Worm (Caenorhabditis elegans) whole organism, L3 larva: Measurements from ENCODE around the gene srbc-23.

ENCODE experiments used
- ZK546.5 ChIP-seq: sonication (generic microtip); optimal IDR thresholded peaks from 2 replicates; lab custom pipeline; 2017; ENCODE audit warnings: missing biosample characterization, missing genetic modification characterization
- aly-2 ChIP-seq: fragments of 150-350 bp; optimal IDR thresholded peaks from 2 replicates; lab custom pipeline; 2014; ENCODE audit warnings: missing biosample characterization, missing genetic modification characterization
- ama-1 ChIP-seq: fragments of 150-350 bp; optimal IDR thresholded peaks from 2 replicates; lab custom pipeline; 2018
- ceh-9 ChIP-seq: sonication (generic microtip); optimal IDR thresholded peaks from 2 replicates; lab custom pipeline; 2018; ENCODE audit warnings: missing biosample characterization, missing genetic modification characterization
- daf-12 ChIP-seq: fragments of 150-350 bp; optimal IDR thresholded peaks from 2 replicates; lab custom pipeline; 2014; ENCODE audit warnings: missing biosample characterization, missing genetic modification reagents, missing genetic modification characterization
- egl-27 ChIP-seq: sonication (generic microtip); optimal IDR thresholded peaks from 4 replicates; lab custom pipeline; 2017; ENCODE audit warnings: missing biosample characterization, missing genetic modification reagents, missing genetic modification characterization
- elt-1 ChIP-seq: fragments of 150-350 bp; optimal IDR thresholded peaks from 2 replicates; lab custom pipeline; 2014; ENCODE audit warnings: missing biosample characterization, missing genetic modification characterization
- elt-2 ChIP-seq: sonication (generic microtip); optimal IDR thresholded peaks from 2 replicates; lab custom pipeline; 2016; ENCODE audit warnings: missing genetic modification reagents, mild to moderate bottlenecking, missing genetic modification characterization, missing compliant biosample characterization
- fkh-10 ChIP-seq: sonication (generic microtip); optimal IDR thresholded peaks from 2 replicates; lab custom pipeline; 2017; ENCODE audit warnings: missing biosample characterization, missing genetic modification reagents, missing genetic modification characterization
- fkh-2 ChIP-seq: fragments of 150-350 bp; optimal IDR thresholded peaks from 2 replicates; lab custom pipeline; 2014; ENCODE audit warnings: missing biosample characterization, missing genetic modification reagents, missing genetic modification characterization
- fos-1 ChIP-seq: fragments of 150-350 bp; optimal IDR thresholded peaks from 2 replicates; lab custom pipeline; 2014; ENCODE audit warnings: missing biosample characterization, missing genetic modification characterization
- hmg-11 ChIP-seq: sonication (generic microtip); optimal IDR thresholded peaks from 2 replicates; lab custom pipeline; 2016; ENCODE audit warnings: missing genetic modification characterization, missing compliant biosample characterization
- jun-1 ChIP-seq: fragments of 150-350 bp; optimal IDR thresholded peaks from 2 replicates; lab custom pipeline; 2014; ENCODE audit warnings: missing biosample characterization, missing genetic modification reagents, missing genetic modification characterization
- lin-39 ChIP-seq: fragments of 150-350 bp; optimal IDR thresholded peaks from 2 replicates; lab custom pipeline; 2018; ENCODE audit warnings: missing biosample characterization, missing genetic modification reagents, missing genetic modification characterization
- lsy-12 ChIP-seq: sonication (generic microtip); optimal IDR thresholded peaks from 2 replicates; lab custom pipeline; 2016; ENCODE audit warnings: mild to moderate bottlenecking, missing genetic modification characterization, missing compliant biosample characterization
- mdl-1 ChIP-seq: fragments of 150-350 bp; optimal IDR thresholded peaks from 2 replicates; lab custom pipeline; 2014; ENCODE audit warnings: missing biosample characterization, missing genetic modification characterization
- mml-1 ChIP-seq: fragments of 150-350 bp; sonication (generic microtip); optimal IDR thresholded peaks from 3 replicates; lab custom pipeline; 2014; ENCODE audit warnings: missing biosample characterization, missing genetic modification characterization
- nfya-1 ChIP-seq: sonication (generic microtip); optimal IDR thresholded peaks from 2 replicates; lab custom pipeline; 2017; ENCODE audit warnings: missing genetic modification characterization, mild to moderate bottlenecking, missing compliant biosample characterization, antibody characterized with exemption, moderate library complexity; ENCODE audit not compliant: insufficient read depth
- nhr-11 ChIP-seq: fragments of 150-350 bp; optimal IDR thresholded peaks from 2 replicates; lab custom pipeline; 2014; ENCODE audit warnings: missing biosample characterization, missing genetic modification characterization
- nhr-12 ChIP-seq: fragments of 150-350 bp; optimal IDR thresholded peaks from 2 replicates; lab custom pipeline; 2014; ENCODE audit warnings: missing biosample characterization, missing genetic modification characterization
- nhr-237 ChIP-seq: fragments of 150-350 bp; optimal IDR thresholded peaks from 2 replicates; lab custom pipeline; 2014; ENCODE audit warnings: missing biosample characterization, missing genetic modification characterization
- nhr-25 ChIP-seq: sonication (generic microtip); optimal IDR thresholded peaks from 2 replicates; lab custom pipeline; 2017; ENCODE audit warnings: missing biosample characterization, missing genetic modification characterization
- nhr-28 ChIP-seq: fragments of 150-350 bp; optimal IDR thresholded peaks from 2 replicates; lab custom pipeline; 2014; ENCODE audit warnings: missing biosample characterization, missing genetic modification characterization
- nhr-43 ChIP-seq: sonication (generic microtip); optimal IDR thresholded peaks from 2 replicates; lab custom pipeline; 2016; ENCODE audit warnings: mild to moderate bottlenecking, missing genetic modification characterization, missing compliant biosample characterization; ENCODE audit not compliant: poor library complexity, severe bottlenecking
- nhr-67 ChIP-seq: fragments of 150-350 bp; optimal IDR thresholded peaks from 2 replicates; lab custom pipeline; 2014; ENCODE audit warnings: missing biosample characterization, missing genetic modification characterization
- nhr-76 ChIP-seq: fragments of 150-350 bp; sonication (generic microtip); optimal IDR thresholded peaks from 5 replicates; lab custom pipeline; 2014; ENCODE audit warnings: missing biosample characterization, missing genetic modification characterization
- pha-4 ChIP-seq: fragments of 150-350 bp; optimal IDR thresholded peaks from 2 replicates; lab custom pipeline; 2014; ENCODE audit warnings: missing biosample characterization, missing genetic modification reagents, missing genetic modification characterization
- sea-2 ChIP-seq: fragments of 150-350 bp; sonication (generic microtip); optimal IDR thresholded peaks from 4 replicates; lab custom pipeline; 2014; ENCODE audit warnings: missing biosample characterization, missing genetic modification reagents, missing genetic modification characterization
- skn-1 ChIP-seq: fragments of 150-350 bp; optimal IDR thresholded peaks from 2 replicates; lab custom pipeline; 2014; ENCODE audit warnings: missing biosample characterization, missing genetic modification characterization
- snpc-4 ChIP-seq: fragments of 150-350 bp; optimal IDR thresholded peaks from 2 replicates; lab custom pipeline; 2014; ENCODE audit warnings: missing biosample characterization, missing genetic modification characterization
- tbx-2 ChIP-seq: sonication (generic microtip); optimal IDR thresholded peaks from 2 replicates; lab custom pipeline; 2016; ENCODE audit warnings: mild to moderate bottlenecking, missing genetic modification characterization, missing compliant biosample characterization
- unc-62 ChIP-seq: fragments of 150-350 bp; sonication (generic microtip); optimal IDR thresholded peaks from 4 replicates; lab custom pipeline; 2014; ENCODE audit warnings: missing biosample characterization, missing genetic modification reagents, missing genetic modification characterization
- ztf-11 ChIP-seq: fragments of 150-350 bp; optimal IDR thresholded peaks from 2 replicates; lab custom pipeline; 2014; ENCODE audit warnings: missing biosample characterization, missing genetic modification characterization
- ztf-4 ChIP-seq: fragments of 150-350 bp; optimal IDR thresholded peaks from 2 replicates; lab custom pipeline; 2014; ENCODE audit warnings: missing biosample characterization, missing genetic modification characterization

Gene srbc-23

ce11 chrV:2134340-2134739 is 19.0 kb upstream of the srbc-23 start:
- TF ChIP-seq lsy-12 (tag; lab: Kevin White, UChicago) (no peak), lin-39 (tag; lab: Kevin White, UChicago) (peak; percentile 56), nfya-1 (tag; lab: Kevin White, UChicago) (peak; percentile 35)
- TF ChIP-seq, all 47 proteins: peak for 2

- TF ChIP-seq ZK546.5 (tag; lab: Kevin White, UChicago) (no peak), lsy-12 (tag; lab: Kevin White, UChicago) (no peak), egl-27 (no peak), unc-62 (GFP tag; lab: Kevin White, UChicago) (no peak), elt-2 (tag; lab: Kevin White, UChicago) (peak; percentile 11), hmg-11 (tag; lab: Kevin White, UChicago) (peak; percentile 54), elt-1 (no peak), fkh-10 (GFP tag; lab: Kevin White, UChicago) (peak; percentile 27), mdl-1 (tag; lab: Kevin White, UChicago) (no peak), aly-2 (no peak), nhr-11 (tag; lab: Kevin White, UChicago) (no peak), fos-1 (tag; lab: Kevin White, UChicago) (no peak), nhr-43 (tag; lab: Kevin White, UChicago) (no peak), daf-12 (tag; lab: Kevin White, UChicago) (no peak), lin-39 (tag; lab: Kevin White, UChicago) (peak; percentile 39), jun-1 (tag; lab: Kevin White, UChicago) (peak; percentile 86), nhr-28 (tag; lab: Kevin White, UChicago) (no peak), fkh-2 (no peak), mml-1 (tag; lab: Kevin White, UChicago) (no peak), ceh-9 (tag; lab: Kevin White, UChicago) (no peak), nhr-67 (no peak), pha-4 (tag; lab: Kevin White, UChicago) (no peak), nhr-237 (tag; lab: Kevin White, UChicago) (no peak), nfya-1 (tag; lab: Kevin White, UChicago) (peak; percentile 52), snpc-4 (tag; lab: Kevin White, UChicago) (peak; percentile 23), skn-1 (tag; lab: Kevin White, UChicago) (no peak)
- TF ChIP-seq, all 47 proteins: peak for 7
Observed at ce11 chrV:2135323-2135722, 18.1 kb upstream of the srbc-23 start.

ce11 chrV:2137010-2137409 is 16.4 kb upstream of the srbc-23 start:
- TF ChIP-seq ztf-11 (tag; lab: Kevin White, UChicago) (no peak), nhr-76 (peak; percentile 59), ceh-9 (tag; lab: Kevin White, UChicago) (no peak), elt-2 (tag; lab: Kevin White, UChicago) (peak; percentile 10), nhr-12 (tag; lab: Kevin White, UChicago) (no peak)

- TF ChIP-seq jun-1 (tag; lab: Kevin White, UChicago) (peak; percentile 28), tbx-2 (no peak)
- TF ChIP-seq, all 47 proteins: peak for 1
Observed at ce11 chrV:2138287-2138686, 15.1 kb upstream of the srbc-23 start.

- TF ChIP-seq lin-39 (tag; lab: Kevin White, UChicago) (no peak), nhr-43 (tag; lab: Kevin White, UChicago) (no peak), unc-62 (GFP tag; lab: Kevin White, UChicago) (no peak), fkh-10 (GFP tag; lab: Kevin White, UChicago) (no peak), ama-1 (no peak), sea-2 (no peak), nhr-25 (tag; lab: Kevin White, UChicago) (no peak), ztf-4 (tag; lab: Kevin White, UChicago) (no peak)
- TF ChIP-seq, all 47 proteins: peak for 0
Observed at ce11 chrV:2139918-2140317, 13.5 kb upstream of the srbc-23 start, which contains the start of gene F22F7.7. TSS of gene F22F7.7 (minus strand) at chrV:2140042.
